Worm (Caenorhabditis elegans) whole organism, young adult: ENCODE data around the gene sru-7.
A peak's percentile ranks its signal among the peaks of the same experiment; 100 is the strongest.

Experiments used
- B0336.3 ChIP-seq: fragments of 200-800 bp; sonication (Bioruptor generic); IDR thresholded peaks from 2 replicates; pipeline ENCODE4 v1.3.6; 2022; ENCODE audit warnings: missing genetic modification characterization, missing compliant biosample characterization
- T07F8.4 ChIP-seq: sonication (generic microtip); optimal IDR thresholded peaks from 2 replicates; lab custom pipeline; 2016; ENCODE audit warnings: mild to moderate bottlenecking, missing genetic modification characterization, moderate library complexity, missing compliant biosample characterization
- Y53G8AR.9 ChIP-seq: fragments of 200-800 bp; sonication (Bioruptor generic); conservative IDR thresholded peaks from 2 replicates; pipeline ENCODE4 v1.3.6; 2022; ENCODE audit warnings: missing genetic modification reagents, missing genetic modification characterization, missing compliant biosample characterization
- Y79H2A.3 ChIP-seq: fragments of 200-800 bp; sonication (Bioruptor generic); conservative IDR thresholded peaks from 2 replicates; pipeline ENCODE4 v1.3.6; 2022; ENCODE audit warnings: missing genetic modification reagents, missing genetic modification characterization, missing compliant biosample characterization
- akir-1 ChIP-seq: fragments of 200-800 bp; sonication (Bioruptor generic); optimal IDR thresholded peaks from 2 replicates; lab custom pipeline; 2018; ENCODE audit warnings: mild to moderate bottlenecking, missing genetic modification characterization, moderate library complexity, missing compliant biosample characterization
- atf-7 ChIP-seq: sonication (generic microtip); optimal IDR thresholded peaks from 2 replicates; lab custom pipeline; 2017; ENCODE audit warnings: mild to moderate bottlenecking, missing genetic modification characterization, missing compliant biosample characterization
- attf-3 ChIP-seq: fragments of 200-800 bp; sonication (Bioruptor generic); conservative IDR thresholded peaks from 2 replicates; pipeline ENCODE4 v1.3.6; 2022; ENCODE audit warnings: missing genetic modification reagents, missing genetic modification characterization, missing compliant biosample characterization
- ccch-3 ChIP-seq: fragments of 200-800 bp; sonication (Bioruptor generic); optimal IDR thresholded peaks from 2 replicates; lab custom pipeline; 2018; ENCODE audit warnings: mild to moderate bottlenecking, missing genetic modification characterization, missing compliant biosample characterization
- cebp-1 ChIP-seq, 2 experiments: fragments of 200-800 bp in 1 of 2; sonication (Bioruptor generic) in 1 of 2; sonication (generic microtip) in 1 of 2; IDR thresholded peaks in 1 of 2; optimal IDR thresholded peaks in 1 of 2; 2 replicates each; pipeline versions ENCODE4 v1.3.6 to Lab custom; 2017 to 2022; ENCODE audit warnings: missing compliant biosample characterization in 2 of 2, missing genetic modification characterization in 2 of 2, mild to moderate bottlenecking in 1 of 2, missing genetic modification reagents in 1 of 2, moderate library complexity in 1 of 2
- cebp-2 ChIP-seq: fragments of 200-800 bp; sonication (Bioruptor generic); IDR thresholded peaks from 2 replicates; pipeline ENCODE4 v1.3.6; 2022; ENCODE audit warnings: missing genetic modification characterization, missing compliant biosample characterization
- ceh-40 ChIP-seq: fragments of 200-800 bp; sonication (Bioruptor generic); IDR thresholded peaks from 2 replicates; pipeline ENCODE4 v1.3.6; 2022; ENCODE audit warnings: missing genetic modification characterization, missing compliant biosample characterization
- chd-7 ChIP-seq: sonication (generic microtip); optimal IDR thresholded peaks from 2 replicates; lab custom pipeline; 2016; ENCODE audit warnings: mild to moderate bottlenecking, missing genetic modification characterization, moderate library complexity, missing compliant biosample characterization
- dox-1 ChIP-seq: fragments of 200-800 bp; sonication (Bioruptor generic); IDR thresholded peaks from 2 replicates; pipeline ENCODE4 v1.3.6; 2022; ENCODE audit warnings: missing genetic modification reagents, missing genetic modification characterization, missing compliant biosample characterization
- egl-18 ChIP-seq: fragments of 200-800 bp; sonication (Bioruptor generic); IDR thresholded peaks from 2 replicates; pipeline ENCODE4 v1.3.6; 2022; ENCODE audit warnings: missing genetic modification reagents, missing genetic modification characterization, missing compliant biosample characterization
- egl-44 ChIP-seq: fragments of 200-800 bp; sonication (Bioruptor generic); IDR thresholded peaks from 2 replicates; pipeline ENCODE4 v1.3.6; 2022; ENCODE audit warnings: missing genetic modification reagents, missing genetic modification characterization, missing compliant biosample characterization
- egrh-3 ChIP-seq: fragments of 200-800 bp; sonication (Bioruptor generic); IDR thresholded peaks from 2 replicates; pipeline ENCODE4 v1.3.6; 2022; ENCODE audit warnings: missing genetic modification reagents, missing genetic modification characterization, missing compliant biosample characterization
- ets-4 ChIP-seq: fragments of 200-800 bp; sonication (Bioruptor generic); optimal IDR thresholded peaks from 2 replicates; lab custom pipeline; 2018; ENCODE audit warnings: mild to moderate bottlenecking, missing genetic modification characterization, missing compliant biosample characterization
- gei-17 ChIP-seq: fragments of 200-800 bp; sonication (Bioruptor generic); optimal IDR thresholded peaks from 2 replicates; lab custom pipeline; 2018; ENCODE audit warnings: mild to moderate bottlenecking, missing genetic modification characterization, missing compliant biosample characterization
- lin-40 ChIP-seq: sonication (generic microtip); optimal IDR thresholded peaks from 2 replicates; lab custom pipeline; 2016; ENCODE audit warnings: missing genetic modification characterization, mild to moderate bottlenecking, missing compliant biosample characterization, missing genotype, missing genetic modification reagents
- lin-54 ChIP-seq: fragments of 200-800 bp; sonication (Bioruptor generic); optimal IDR thresholded peaks from 2 replicates; lab custom pipeline; 2018; ENCODE audit warnings: mild to moderate bottlenecking, missing genetic modification characterization, missing compliant biosample characterization
- lir-1 ChIP-seq: fragments of 200-800 bp; sonication (Bioruptor generic); conservative IDR thresholded peaks from 2 replicates; pipeline ENCODE4 v1.3.6; 2022; ENCODE audit warnings: missing genetic modification reagents, missing genetic modification characterization, missing compliant biosample characterization
- madf-6 ChIP-seq: fragments of 200-800 bp; sonication (Bioruptor generic); IDR thresholded peaks from 2 replicates; pipeline ENCODE4 v1.3.6; 2022; ENCODE audit warnings: missing genetic modification reagents, missing genetic modification characterization, missing compliant biosample characterization
- mes-4 ChIP-seq: sonication (generic microtip); optimal IDR thresholded peaks from 2 replicates; lab custom pipeline; 2016; ENCODE audit warnings: missing genotype, missing genetic modification characterization, missing compliant biosample characterization
- nfya-1 ChIP-seq: sonication (generic microtip); optimal IDR thresholded peaks from 2 replicates; lab custom pipeline; 2017; ENCODE audit warnings: antibody characterized with exemption, missing compliant biosample characterization, missing genetic modification characterization, borderline replicate concordance; ENCODE audit not compliant: insufficient read depth
- nfyb-1 ChIP-seq: fragments of 200-800 bp; sonication (Bioruptor generic); IDR thresholded peaks from 2 replicates; pipeline ENCODE4 v1.3.6; 2022; ENCODE audit warnings: missing genetic modification reagents, missing genetic modification characterization, missing compliant biosample characterization
- nhr-80 ChIP-seq: sonication (generic microtip); optimal IDR thresholded peaks from 2 replicates; lab custom pipeline; 2016; ENCODE audit warnings: missing genetic modification characterization, missing compliant biosample characterization
- nhr-90 ChIP-seq: sonication (generic microtip); optimal IDR thresholded peaks from 2 replicates; lab custom pipeline; 2016; ENCODE audit warnings: missing genotype, mild to moderate bottlenecking, missing genetic modification characterization, missing compliant biosample characterization
- pbrm-1 ChIP-seq: fragments of 200-800 bp; sonication (Bioruptor generic); IDR thresholded peaks from 2 replicates; pipeline ENCODE4 v1.3.6; 2022; ENCODE audit warnings: missing genetic modification reagents, missing genetic modification characterization, missing compliant biosample characterization
- pha-4 ChIP-seq: fragments of 150-350 bp; sonication (generic microtip); optimal IDR thresholded peaks from 2 replicates; lab custom pipeline; 2014; ENCODE audit warnings: missing biosample characterization, missing genetic modification reagents, missing genetic modification characterization
- rcor-1 ChIP-seq: fragments of 200-800 bp; sonication (Bioruptor generic); IDR thresholded peaks from 2 replicates; pipeline ENCODE4 v1.3.6; 2022; ENCODE audit warnings: missing genetic modification reagents, missing genetic modification characterization, missing compliant biosample characterization
- repo-1 ChIP-seq: sonication (generic microtip); optimal IDR thresholded peaks from 2 replicates; lab custom pipeline; 2017; ENCODE audit warnings: mild to moderate bottlenecking, missing genetic modification characterization, missing compliant biosample characterization
- rpc-1 ChIP-seq, 2 experiments: fragments of 150-350 bp in 1 of 2; sonication (generic microtip) in 1 of 2; optimal IDR thresholded peaks; 2 replicates each; lab custom pipeline; 2014 to 2018; ENCODE audit warnings: missing biosample characterization in 1 of 2, missing genetic modification characterization in 1 of 2, missing genetic modification reagents in 1 of 2, missing genotype in 1 of 2
- snpc-1.1 ChIP-seq: sonication (generic microtip); optimal IDR thresholded peaks from 2 replicates; lab custom pipeline; 2017; ENCODE audit warnings: missing genetic modification characterization, mild to moderate bottlenecking, missing compliant biosample characterization, antibody characterized with exemption, moderate library complexity, missing genotype, missing genetic modification reagents; ENCODE audit not compliant: insufficient read depth
- tbp1 ChIP-seq: fragments of 200-800 bp; sonication (Bioruptor generic); optimal IDR thresholded peaks from 2 replicates; lab custom pipeline; 2018; ENCODE audit warnings: mild to moderate bottlenecking, missing genetic modification characterization, missing compliant biosample characterization
- unc-130 ChIP-seq: sonication (generic microtip); optimal IDR thresholded peaks from 2 replicates; lab custom pipeline; 2016; ENCODE audit warnings: missing genetic modification reagents, missing genetic modification characterization, missing compliant biosample characterization
- unc-62 ChIP-seq: fragments of 150-350 bp; optimal IDR thresholded peaks from 2 replicates; lab custom pipeline; 2014; ENCODE audit warnings: missing biosample characterization, missing genetic modification reagents, missing genetic modification characterization
- ztf-25 ChIP-seq: fragments of 200-800 bp; sonication (Bioruptor generic); IDR thresholded peaks from 2 replicates; pipeline ENCODE4 v1.3.6; 2022; ENCODE audit warnings: missing genetic modification reagents, missing genetic modification characterization, missing compliant biosample characterization

sru-7 gene

ce11 chrIV:8476880-8477279 is 15.5 kb upstream of the sru-7 start, which contains the start of gene spp-10:
spp-10 (plus strand) TSS chrIV:8477180.
- TF ChIP-seq egrh-3 (GFP tag; lab: Robert Waterston, UW) = no peak
- no peak for TF ChIP-seq nfya-1 (tag; lab: Kevin White, UChicago)
- TF ChIP-seq rcor-1 (GFP tag; lab: Robert Waterston, UW) = no peak

ce11 chrIV:8478516-8478915 is 13.8 kb upstream of the sru-7 start:
- TF ChIP-seq unc-130 (no peak), nfyb-1 (0 out of 2 replicates have a peak, but pooled peaks have one; percentile 27), madf-6 (GFP tag; lab: Robert Waterston, UW) (no peak), B0336.3 (GFP tag; lab: Robert Waterston, UW) (peak; percentile 41), repo-1 (peak; percentile 21), mes-4 (tag; lab: Kevin White, UChicago) (no peak), nhr-80 (tag; lab: Kevin White, UChicago) (no peak), rpc-1 (optimal IDR thresholded peaks at IDR 0.05; lab: Kevin White, UChicago) (no peak), rpc-1 (tag; optimal IDR thresholded peaks at IDR 0.05; lab: Kevin White, UChicago) (no peak), atf-7 (peak; percentile 20), Y79H2A.3 (no peak), ztf-25 (GFP tag; lab: Robert Waterston, UW) (no peak), ccch-3 (no peak), cebp-1 (GFP tag; IDR thresholded peaks at IDR 0.05; lab: Robert Waterston, UW) (no peak), cebp-1 (tag; optimal IDR thresholded peaks at IDR 0.05; lab: Kevin White, UChicago) (peak; percentile 0), lin-54 (no peak), Y53G8AR.9 (GFP tag; lab: Robert Waterston, UW) (0 out of 2 replicates have a peak, but pooled peaks have one; percentile 35)

- TF ChIP-seq pbrm-1 (GFP tag; lab: Robert Waterston, UW) = no peak
- TF ChIP-seq T07F8.4 (tag; lab: Kevin White, UChicago) = no peak
- TF ChIP-seq ceh-40 (GFP tag; lab: Robert Waterston, UW) = no peak
- TF ChIP-seq unc-62 (GFP tag; lab: Kevin White, UChicago) = no peak
- no peak for TF ChIP-seq lin-40 (tag; lab: Kevin White, UChicago)
- TF ChIP-seq chd-7 = no peak
- TF ChIP-seq ztf-25 (GFP tag; lab: Robert Waterston, UW) = no peak
- no peak for TF ChIP-seq gei-17
- no peak for TF ChIP-seq lir-1 (GFP tag; lab: Robert Waterston, UW)
- no peak for TF ChIP-seq pha-4
- TF ChIP-seq atf-7 = no peak
These were observed 13.0 kb upstream of the sru-7 start, which contains the start of gene hlh-12 for ce11 chrIV:8479346-8479745. hlh-12 (minus strand) TSS chrIV:8479446.

ce11 chrIV:8481308-8481707 is 11.0 kb upstream of the sru-7 start, which contains the start of gene spp-8:
spp-8 (plus strand) TSS chrIV:8481664.
- TF ChIP-seq tbp1 (GFP tag; lab: Kevin White, UChicago) (peak; percentile 1), egl-18 (GFP tag; lab: Robert Waterston, UW) (no peak), attf-3 (GFP tag; lab: Robert Waterston, UW) (no peak), madf-6 (GFP tag; lab: Robert Waterston, UW) (no peak), nhr-90 (tag; lab: Kevin White, UChicago) (peak; percentile 41), snpc-1.1 (tag; lab: Kevin White, UChicago) (no peak), ets-4 (GFP tag; lab: Kevin White, UChicago) (peak; percentile 87), akir-1 (GFP tag; lab: Kevin White, UChicago) (no peak), dox-1 (GFP tag; lab: Robert Waterston, UW) (0 out of 2 replicates have a peak, but pooled peaks have one; percentile 22), egl-44 (GFP tag; lab: Robert Waterston, UW) (peak; percentile 39; the same call in 1 of the 2 replicates), atf-7 (peak; percentile 38), nhr-80 (tag; lab: Kevin White, UChicago) (peak; percentile 94), cebp-2 (GFP tag; lab: Robert Waterston, UW) (no peak)
